Fruit fly (Drosophila melanogaster) whole organism: ENCODE data around the gene CG10862.

Source experiments
- Dll ChIP-seq: fragments of >200 bp; optimal IDR thresholded peaks from 2 replicates; lab custom pipeline; 2017
- EcR ChIP-seq, 2 experiments: fragments of >200 bp; optimal IDR thresholded peaks; 2 replicates each; lab custom pipeline; 2017; ENCODE audit warnings: missing biosample characterization in 2 of 2, missing genetic modification characterization in 2 of 2, missing genetic modification reagents in 2 of 2
- psq ChIP-seq: fragments of >200 bp; optimal IDR thresholded peaks from 2 replicates; lab custom pipeline; 2017

dm6 chr3L:3656867-3657266 lies 2.3 kb upstream of the CG10862 start:
- TF ChIP-seq psq (lab: Kevin White, UChicago): no peak
- no peak for TF ChIP-seq Dll (lab: Kevin White, UChicago)
- no peak for TF ChIP-seq EcR (GFP tag; optimal IDR thresholded peaks at IDR 0.05; lab: Kevin White, UChicago)
